Worm (Caenorhabditis elegans): Measurements from ENCODE around the gene C05C8.5.

Gene C05C8.5

DNA sequence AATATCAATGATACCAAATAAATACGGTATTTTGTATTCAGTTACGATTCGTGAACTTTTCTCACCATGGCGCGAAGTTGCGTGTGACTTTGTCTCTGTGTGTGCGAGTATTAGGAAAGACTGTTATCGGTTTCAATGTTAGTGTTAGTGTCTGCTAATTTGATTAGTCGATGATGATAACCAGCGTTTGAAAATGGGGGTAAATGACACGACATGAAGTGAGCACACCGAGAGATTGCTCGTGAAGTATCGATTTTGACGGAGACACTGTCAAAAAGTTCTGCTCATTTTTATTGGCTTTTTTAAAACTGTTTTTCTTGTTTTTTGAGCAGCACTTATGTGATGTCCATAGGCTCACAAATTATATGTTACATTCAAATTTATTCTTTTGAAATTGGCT lies 36.2 kb downstream of the C05C8.5 start (continued):
- TF ChIP-seq mdl-1 (tag; optimal IDR thresholded peaks at IDR 0.05) (peak in 1 of 2 experiments; percentile 21), vab-7 (GFP tag; IDR thresholded peaks at IDR 0.05) (no peak), ceh-44 (GFP tag; IDR thresholded peaks at IDR 0.05) (no peak), F10B5.3 (tag; optimal IDR thresholded peaks at IDR 0.05) (peak; percentile 38), arid-1 (GFP tag; conservative IDR thresholded peaks at IDR 0.05) (peak; percentile 59; the same call in 1 of the 2 replicates), T20F7.1 (GFP tag; optimal IDR thresholded peaks at IDR 0.05) (peak; percentile 41), lin-38 (GFP tag; IDR thresholded peaks at IDR 0.05) (peak; percentile 51; the same call in 1 of the 2 replicates), ceh-20 (GFP tag; IDR thresholded peaks at IDR 0.05) (no peak), sdz-12 (GFP tag; optimal IDR thresholded peaks at IDR 0.05) (peak; percentile 5), pqm-1 (tag; optimal IDR thresholded peaks at IDR 0.05) (peak; percentile 63)

DNA sequence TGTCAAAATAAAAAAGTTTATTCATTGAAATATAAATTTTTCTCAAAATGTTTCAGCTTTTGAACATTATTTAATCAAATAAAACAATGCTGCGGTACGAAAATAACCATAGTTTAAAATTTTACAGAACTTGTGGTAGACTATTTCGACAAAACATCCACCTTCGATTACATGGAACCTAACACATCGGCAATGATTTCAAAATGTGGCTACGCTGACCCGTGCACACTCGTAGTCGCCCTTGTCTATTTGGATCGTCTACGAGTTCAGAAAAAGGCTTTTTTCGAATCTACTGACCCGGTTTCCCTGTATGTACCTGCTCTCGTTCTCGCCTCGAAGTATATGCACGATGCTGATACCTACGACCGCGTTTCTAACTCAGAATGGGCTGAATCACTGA lies 37.6 kb downstream of the C05C8.5 start:
- 0 out of 2 replicates have a peak, but pooled peaks have one; percentile 49 for TF ChIP-seq lim-7 (GFP tag; IDR thresholded peaks at IDR 0.05)
- no peak for TF ChIP-seq arid-1 (GFP tag; conservative IDR thresholded peaks at IDR 0.05)
- TF ChIP-seq nhr-42 (GFP tag; IDR thresholded peaks at IDR 0.05), result 0 out of 2 replicates have a peak, but pooled peaks have one; percentile 20

DNA sequence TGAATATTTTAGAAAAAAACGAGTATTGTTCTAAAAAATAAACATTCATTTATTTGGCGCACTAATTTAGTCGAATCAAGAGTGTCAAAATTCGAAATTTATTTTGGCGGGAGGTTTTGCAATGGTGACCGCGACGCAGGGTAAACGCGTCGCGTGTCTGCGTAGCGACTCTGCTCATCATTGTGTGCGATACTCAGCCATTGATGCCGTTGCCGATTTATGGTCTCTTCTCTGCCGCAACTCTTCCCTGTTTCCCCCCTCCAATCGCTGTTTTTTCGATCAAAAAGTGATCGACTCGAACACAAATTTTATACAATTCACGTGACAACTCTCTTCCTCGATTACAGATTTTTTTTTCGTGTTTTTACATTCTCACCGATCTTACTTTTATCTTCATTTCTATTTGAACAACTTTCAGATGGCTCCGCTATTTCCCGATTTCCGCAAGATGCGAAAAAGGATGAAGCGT lies 38.1 kb downstream of the C05C8.5 start, which contains the start of gene F09G2.2:
F09G2.2 (plus strand) TSS at position 419 of the 469 bp plus-strand sequence.
- TF ChIP-seq egl-43 (GFP tag; IDR thresholded peaks at IDR 0.05) (peak; percentile 32; the same call in 1 of the 2 replicates), F10B5.3 (tag; optimal IDR thresholded peaks at IDR 0.05) (no peak), hlh-11 (tag; optimal IDR thresholded peaks at IDR 0.05) (peak; percentile 94), Y105C5A.15 (GFP tag; IDR thresholded peaks at IDR 0.05) (no peak), daf-19 (GFP tag; conservative IDR thresholded peaks at IDR 0.05) (no peak), aly-2 (tag; optimal IDR thresholded peaks at IDR 0.05) (no peak), ceh-28 (tag; optimal IDR thresholded peaks at IDR 0.05) (no peak), madf-5 (GFP tag; IDR thresholded peaks at IDR 0.05) (no peak), hif-1 (tag; optimal IDR thresholded peaks at IDR 0.05) (peak in 1 of 2 experiments; percentile 78), spr-1 (tag; optimal IDR thresholded peaks at IDR 0.05) (peak; percentile 56), zip-11 (GFP tag; IDR thresholded peaks at IDR 0.05) (no peak), attf-4 (tag; optimal IDR thresholded peaks at IDR 0.05) (no peak), unc-39 (tag; optimal IDR thresholded peaks at IDR 0.05) (no peak), nhr-77 (tag; optimal IDR thresholded peaks at IDR 0.05) (peak; percentile 92), zip-2 (tag; optimal IDR thresholded peaks at IDR 0.05) (peak; percentile 49), zag-1 (tag; optimal IDR thresholded peaks at IDR 0.05) (no peak), ztf-11 (tag; optimal IDR thresholded peaks at IDR 0.05) (no peak), nhr-76 (tag; optimal IDR thresholded peaks at IDR 0.05) (no peak), cey-2 (tag; optimal IDR thresholded peaks at IDR 0.05; ENCODE audit: borderline replicate concordance, insufficient read depth) (no peak), fos-1 (tag; optimal IDR thresholded peaks at IDR 0.05) (no peak), nhr-10 (tag; optimal IDR thresholded peaks at IDR 0.05) (no peak), nhr-11 (tag; optimal IDR thresholded peaks at IDR 0.05) (peak; percentile 92), dmd-6 (GFP tag; IDR thresholded peaks at IDR 0.05) (peak; percentile 97), nhr-28 (tag; optimal IDR thresholded peaks at IDR 0.05) (peak; percentile 81), unc-130 (GFP tag; optimal IDR thresholded peaks at IDR 0.05) (peak; percentile 78), vab-7 (GFP tag; IDR thresholded peaks at IDR 0.05) (0 out of 2 replicates have a peak, but pooled peaks have one; percentile 14), tra-1 (GFP tag; IDR thresholded peaks at IDR 0.05) (peak; percentile 89), R02D3.7 (tag; optimal IDR thresholded peaks at IDR 0.05) (no peak), ctbp-1 (GFP tag; IDR thresholded peaks at IDR 0.05) (peak; percentile 74), lir-3 (tag; optimal IDR thresholded peaks at IDR 0.05) (no peak), Y5F2A.4 (GFP tag; optimal IDR thresholded peaks at IDR 0.05) (no peak), zfp-3 (GFP tag; conservative IDR thresholded peaks at IDR 0.05) (peak; percentile 72), php-3 (GFP tag; IDR thresholded peaks at IDR 0.05) (peak; percentile 46; the same call in 1 of the 2 replicates), Y75B8A.6 (GFP tag; IDR thresholded peaks at IDR 0.05) (no peak), mes-2 (tag; optimal IDR thresholded peaks at IDR 0.05; ENCODE audit: poor library complexity, severe bottlenecking) (peak; percentile 91), lin-29 (GFP tag; IDR thresholded peaks at IDR 0.05) (peak; percentile 80; the same call in 1 of the 2 replicates), saeg-2 (GFP tag; IDR thresholded peaks at IDR 0.05) (no peak), ama-1 (optimal IDR thresholded peaks at IDR 0.05) (peak; percentile 61)
